Fruit fly (Drosophila melanogaster) whole organism, larva: ENCODE measurements around the gene CG14989.

ENCODE experiments used
- noc ChIP-seq: fragments of 200-800 bp; sonication (Bioruptor generic); optimal IDR thresholded peaks from 3 replicates; lab custom pipeline; 2019; ENCODE audit warnings: missing biosample characterization, mild to moderate bottlenecking, missing genetic modification characterization, moderate library complexity

The CG14989 gene

dm6 chr3L:4072717-4073116 is 14.7 kb upstream of the CG14989 start:
- no peak for TF ChIP-seq noc

DNA sequence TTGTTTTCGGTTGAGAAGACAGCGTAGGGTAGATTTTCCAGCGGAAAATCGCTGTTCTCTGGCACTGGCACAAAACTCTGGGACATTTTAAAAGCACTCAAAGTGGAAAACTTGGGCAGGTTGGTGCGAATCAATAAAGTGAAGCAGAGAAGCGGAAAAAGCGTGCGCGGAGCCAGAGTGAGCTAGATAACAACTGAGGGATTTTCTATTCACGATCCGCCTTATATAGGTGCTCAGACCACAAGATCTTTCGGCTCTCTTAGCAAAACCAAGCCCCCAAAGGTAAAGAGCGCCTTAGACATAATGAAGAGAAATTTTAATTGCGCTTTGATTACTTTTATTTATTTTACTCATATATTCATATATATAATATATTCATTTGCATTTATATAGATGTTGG is 13.6 kb upstream of the CG14989 start, which contains the start of gene Faa:
Gene Faa, minus strand, starts transcription at position 200 of the 400 bp plus-strand sequence.
- no peak for TF ChIP-seq noc

DNA sequence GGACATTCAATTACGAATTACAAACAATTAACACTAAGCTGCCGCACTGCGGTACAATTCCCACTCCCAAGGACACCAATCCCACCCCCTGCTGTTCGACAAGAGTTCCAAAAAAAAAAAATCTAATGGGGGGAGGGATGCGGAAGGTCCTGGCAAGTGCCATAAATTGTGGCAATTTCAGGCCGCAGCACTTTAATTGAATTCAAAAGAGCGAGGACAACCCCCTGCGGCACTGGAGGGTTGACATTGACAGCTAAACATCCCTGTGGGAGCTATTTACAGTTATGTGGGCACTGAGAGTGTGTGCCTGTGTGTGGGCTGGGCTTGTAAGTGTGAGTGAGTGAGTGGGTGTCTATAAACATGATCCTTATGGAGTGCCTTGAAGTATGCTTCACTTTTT is 10.5 kb upstream of the CG14989 start:
- TF ChIP-seq noc: no peak

DNA sequence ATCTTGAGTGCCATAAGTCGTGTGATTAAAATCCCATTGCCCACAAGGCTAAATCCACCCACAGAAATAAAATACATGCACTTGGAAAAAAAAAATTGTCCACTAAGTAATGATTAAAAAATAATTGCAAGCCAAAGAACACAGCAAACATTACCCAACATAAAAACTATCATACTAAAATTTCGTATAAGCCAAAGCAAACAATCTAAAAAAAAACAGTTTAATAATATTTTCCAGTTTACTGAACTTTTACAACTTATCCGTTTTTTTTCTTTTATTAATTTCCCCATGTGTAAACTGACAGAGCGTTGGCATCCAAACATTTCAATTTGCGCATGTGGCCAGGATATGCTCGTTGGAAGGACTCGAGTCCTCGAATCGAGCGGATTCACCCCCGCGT is 7.1 kb upstream of the CG14989 start:
- no peak for TF ChIP-seq noc

DNA sequence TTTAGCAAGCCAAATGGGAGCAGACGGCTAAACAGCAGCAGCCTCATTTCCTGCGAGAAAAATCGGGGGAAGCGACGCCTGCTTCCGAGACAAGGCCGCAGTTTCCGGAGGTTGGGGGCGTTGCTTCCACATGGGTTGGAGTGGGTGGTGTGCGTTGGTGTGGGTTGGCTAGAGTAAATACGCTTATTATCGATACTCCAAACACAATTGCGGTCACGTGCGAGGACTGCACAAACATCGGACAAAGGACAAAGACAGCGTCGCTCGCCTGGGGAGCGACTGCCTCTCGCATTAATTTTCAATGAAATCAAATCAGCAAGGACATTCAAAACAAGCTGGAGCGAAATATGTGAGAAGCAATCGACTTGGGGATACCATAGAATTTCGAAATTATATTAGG is 6.1 kb upstream of the CG14989 start:
- no peak for TF ChIP-seq noc

dm6 chr3L:4083442-4083841 is 3.9 kb upstream of the CG14989 start:
- TF ChIP-seq noc: no peak

- no peak for TF ChIP-seq noc
Measured at dm6 chr3L:4085867-4086266, 1.5 kb upstream of the CG14989 start.

DNA sequence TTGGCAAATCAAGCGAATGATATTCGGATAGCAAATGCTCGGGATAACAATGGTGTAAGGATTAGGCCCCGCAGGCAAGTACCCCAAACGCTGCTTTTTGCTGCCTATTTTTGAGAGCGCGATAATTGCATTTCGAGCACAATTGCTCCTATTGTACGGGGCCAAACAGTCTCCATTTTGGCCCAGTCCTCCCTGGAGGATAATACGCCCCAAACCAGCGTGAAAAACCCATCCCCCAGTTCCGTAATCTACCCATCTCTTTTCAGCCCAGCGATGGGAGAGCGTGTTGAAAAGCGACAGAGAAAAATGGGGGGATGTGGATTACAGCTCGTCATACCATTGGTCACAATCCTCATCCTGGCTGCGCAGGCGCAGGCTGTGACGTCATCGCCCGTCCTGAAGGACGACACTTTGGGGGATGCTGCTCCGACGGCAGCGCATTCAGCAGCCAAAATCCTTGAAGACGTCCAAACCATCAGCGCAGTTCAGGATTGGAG is 1.4 kb downstream of the CG14989 start, which contains the start of gene Gad1:
Gene Gad1, minus strand, starts transcription at position 51 of the 497 bp plus-strand sequence.
- no peak for TF ChIP-seq noc

DNA sequence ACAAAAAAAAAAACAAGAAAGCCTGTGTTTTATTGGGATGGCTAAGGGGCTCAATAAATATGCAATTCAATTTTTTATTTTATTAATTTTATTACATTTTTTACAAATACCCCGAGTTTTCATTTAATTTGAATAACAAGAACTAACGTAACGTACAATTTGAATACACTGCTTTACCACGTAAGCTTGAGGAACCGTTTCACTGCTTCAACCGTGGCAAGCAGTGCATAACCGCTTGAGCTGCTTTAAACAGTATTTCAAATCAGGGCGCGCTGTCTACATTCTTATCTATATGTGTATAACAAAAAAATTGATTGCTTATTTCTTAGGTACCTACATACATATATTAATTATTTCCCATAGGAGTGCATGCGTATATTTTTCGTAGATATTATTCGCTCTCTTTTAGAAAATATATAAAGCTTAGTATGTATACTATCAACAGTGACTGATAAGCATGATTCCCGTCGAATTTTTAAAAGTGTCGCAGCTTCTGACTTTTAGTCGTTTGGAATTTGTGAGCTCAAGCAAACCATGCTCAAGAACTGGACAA is 5.4 kb downstream of the CG14989 start, which contains the start of gene CG14990:
Gene CG14990, plus strand, starts transcription at position 503 of the 553 bp plus-strand sequence.
- TF ChIP-seq noc: no peak

DNA sequence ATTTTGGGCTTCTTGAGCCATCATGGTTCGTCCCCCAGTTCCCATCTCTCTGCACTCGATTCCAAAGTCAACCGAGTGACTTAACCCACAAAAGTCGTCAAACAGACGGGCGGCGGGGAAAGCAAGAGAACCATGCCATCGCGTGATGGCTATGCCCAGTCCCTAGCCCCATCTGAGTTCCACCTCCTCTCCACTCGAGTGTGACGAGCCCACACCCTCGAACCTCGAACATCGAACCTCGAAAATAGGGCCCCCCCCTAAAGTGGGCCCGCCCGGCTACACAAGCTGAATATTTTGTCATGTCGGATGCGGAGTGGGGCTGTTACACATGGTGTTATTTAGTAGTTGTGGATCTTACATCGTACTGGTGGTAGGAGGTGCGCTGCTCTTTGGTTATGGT is 9.2 kb downstream of the CG14989 start:
- TF ChIP-seq noc: no peak

DNA sequence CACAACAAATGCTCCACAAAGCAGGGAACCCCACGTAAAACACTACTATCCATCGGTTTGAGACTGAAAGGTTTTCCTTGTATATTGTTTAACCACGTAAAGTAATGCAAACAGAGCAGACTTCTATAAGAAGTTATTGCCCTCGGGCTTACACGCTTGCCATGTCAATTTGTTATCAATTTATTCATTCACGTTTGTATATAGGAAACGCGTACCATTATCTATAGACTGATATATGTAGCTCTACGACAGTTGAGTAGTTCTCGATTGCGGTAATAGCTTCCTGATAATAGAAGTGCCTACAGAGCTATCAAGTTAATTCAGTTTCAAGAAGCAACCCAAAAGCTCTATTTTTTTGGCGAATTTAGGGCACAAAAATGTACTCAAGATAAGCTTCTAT is 11.8 kb downstream of the CG14989 start:
- no peak for TF ChIP-seq noc

DNA sequence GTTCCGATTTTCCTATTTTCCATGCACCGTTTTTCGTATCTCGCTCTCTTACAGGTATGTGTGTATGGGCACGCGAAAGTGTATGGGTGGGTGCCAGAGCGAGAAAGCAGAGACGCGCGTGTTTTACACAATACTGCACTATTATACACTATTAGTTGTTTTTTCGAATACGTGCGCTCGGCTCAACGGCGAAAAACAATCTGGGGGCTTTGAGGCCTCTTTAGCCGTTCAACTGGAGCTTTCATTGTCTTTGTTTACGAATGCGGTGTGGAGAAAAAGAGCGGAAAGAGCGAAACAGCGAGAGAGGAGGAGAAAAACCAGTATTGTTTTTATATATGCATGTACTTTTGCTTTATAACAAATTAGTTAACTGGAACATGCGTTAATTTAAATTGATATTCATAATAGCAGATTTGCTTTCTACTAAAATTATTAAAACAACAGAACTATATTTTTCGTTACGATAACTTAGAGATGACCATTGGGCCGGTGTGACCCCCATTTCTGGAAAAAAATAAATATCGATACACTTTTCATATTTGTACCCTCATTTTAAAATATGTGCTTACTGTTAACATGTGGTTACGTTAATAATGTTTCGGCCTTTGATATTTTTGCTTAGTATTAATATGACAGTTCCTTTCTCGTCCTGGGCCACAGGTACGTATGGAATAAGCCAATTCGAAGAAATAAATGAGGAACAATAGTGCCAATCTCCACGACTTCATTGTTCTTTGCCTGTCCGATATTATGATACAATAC is 15.3 kb downstream of the CG14989 start, which contains the start of gene CG14995:
Gene CG14995, minus strand, starts transcription at position 761 of the 762 bp plus-strand sequence.
- TF ChIP-seq noc: peak; percentile 3

DNA sequence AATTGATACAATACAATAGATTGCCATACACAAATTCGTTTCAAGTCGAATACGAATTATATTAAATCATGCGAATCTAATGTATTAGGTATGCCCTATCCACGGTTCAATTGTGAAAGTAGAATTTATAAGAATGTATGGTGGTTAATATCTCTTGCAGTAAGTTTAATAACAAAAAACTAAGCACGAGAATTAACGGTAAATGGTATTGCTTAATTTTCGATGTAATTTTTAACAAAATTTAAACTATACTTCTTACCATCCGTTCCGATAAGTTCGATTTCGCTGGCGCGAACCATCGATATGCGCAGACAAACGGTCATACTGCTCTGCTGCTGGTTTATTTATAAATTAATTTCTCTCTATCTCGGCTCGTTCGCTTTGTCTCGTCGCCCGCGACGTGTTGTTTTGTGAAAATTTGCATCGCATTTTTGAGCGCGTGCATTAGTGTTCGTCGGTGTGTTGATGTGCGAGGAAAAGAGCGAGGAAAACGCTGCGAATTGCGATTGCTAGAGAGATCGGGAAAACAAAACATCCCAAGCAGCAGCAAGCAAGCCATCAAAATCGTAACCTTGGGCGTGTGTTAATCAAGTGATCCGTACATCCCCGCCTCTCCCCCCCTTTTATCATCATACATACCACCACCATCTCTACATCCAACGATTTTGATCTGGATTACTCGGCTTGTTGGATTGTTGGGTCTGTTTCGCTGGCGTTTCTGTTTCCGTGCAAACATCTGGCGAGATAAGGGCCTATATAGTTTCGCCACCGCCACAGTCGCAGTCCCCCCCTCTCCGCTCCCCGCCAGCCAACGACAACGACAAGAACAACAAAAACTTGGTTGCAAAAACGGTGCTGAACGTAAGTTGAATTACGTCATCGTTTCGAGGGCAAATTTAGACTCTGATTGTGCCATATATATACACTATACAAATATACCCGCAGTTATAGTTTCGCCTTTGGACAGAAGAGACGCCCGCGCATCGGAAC is 16.2 kb downstream of the CG14989 start, which contains the start of gene Fit1:
Gene Fit1, plus strand, starts transcription at position 307 of the 990 bp plus-strand sequence.
- peak; percentile 48 for TF ChIP-seq noc

DNA sequence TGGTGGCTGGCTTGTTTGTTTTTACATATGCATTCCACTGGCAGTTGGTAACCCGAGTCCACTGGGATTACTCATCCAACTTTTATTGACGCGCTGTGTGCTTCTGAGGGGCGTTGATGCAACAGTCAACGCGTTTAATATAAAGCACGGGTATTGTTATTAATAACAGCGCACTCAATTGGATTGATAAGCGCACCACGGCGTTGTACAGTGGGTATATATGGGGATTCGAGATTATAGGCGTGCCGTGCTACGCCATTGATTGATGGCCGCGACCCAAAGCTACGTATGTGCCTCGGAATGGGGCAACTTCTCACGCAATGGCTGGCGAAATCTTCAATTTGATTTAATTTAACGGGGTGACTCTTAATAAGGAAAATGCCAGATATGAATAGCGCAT is 19.7 kb downstream of the CG14989 start:
- TF ChIP-seq noc: no peak

DNA sequence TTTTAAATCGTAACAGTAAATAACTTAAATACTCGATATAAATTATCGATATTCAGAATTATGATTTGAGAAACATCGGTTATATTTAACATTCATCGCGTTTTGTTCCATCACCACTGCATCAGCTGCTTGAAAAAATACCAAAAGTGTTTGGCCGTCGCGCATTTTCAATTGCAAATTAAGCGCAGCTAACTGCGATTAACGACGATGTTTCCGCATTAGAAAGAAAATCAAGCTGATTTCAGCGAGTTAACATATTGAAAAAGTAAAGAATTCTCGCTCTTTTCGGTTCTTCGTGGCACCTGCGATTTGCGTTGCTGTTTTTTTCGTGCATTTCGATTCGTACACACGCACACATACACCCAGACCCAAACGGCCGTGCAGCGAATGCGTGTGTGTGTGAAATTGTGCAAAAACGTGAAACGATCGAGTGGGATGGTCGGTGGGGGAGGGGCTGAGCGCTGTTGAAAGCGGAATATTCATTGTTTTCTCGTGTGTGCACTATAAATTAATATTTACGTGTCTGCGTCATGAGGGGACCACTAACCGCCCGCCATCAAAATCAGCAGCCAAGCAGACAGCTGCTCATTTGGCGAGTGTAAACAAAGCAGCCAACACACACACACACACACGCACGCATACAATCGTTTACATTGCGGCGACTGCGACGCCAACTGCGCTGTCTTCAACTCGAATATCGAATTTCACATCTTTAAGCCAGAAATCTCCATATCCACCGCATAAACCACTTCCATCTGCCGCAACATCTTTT is 20.9 kb downstream of the CG14989 start, which contains the start of gene Ack:
Gene Ack, plus strand, starts transcription at position 115 of the 772 bp plus-strand sequence.
- TF ChIP-seq noc: no peak
